Worm (Caenorhabditis elegans) whole organism, young adult: ENCODE data around the gene fbxb-19.

Experiments used
- C06A6.2 ChIP-seq: fragments of 200-800 bp; sonication (Bioruptor generic); conservative IDR thresholded peaks from 2 replicates; pipeline ENCODE4 v1.3.6; 2022; ENCODE audit warnings: missing genetic modification characterization, missing compliant biosample characterization
- D2030.7 ChIP-seq: fragments of 200-800 bp; sonication (Bioruptor generic); IDR thresholded peaks from 2 replicates; pipeline ENCODE4 v1.3.6; 2022; ENCODE audit warnings: missing genetic modification reagents, missing genetic modification characterization, missing compliant biosample characterization
- F10E7.11 ChIP-seq: sonication (generic microtip); optimal IDR thresholded peaks from 2 replicates; lab custom pipeline; 2017; ENCODE audit warnings: mild to moderate bottlenecking, missing genetic modification characterization, moderate library complexity, missing compliant biosample characterization
- F22D6.2 ChIP-seq: sonication (generic microtip); optimal IDR thresholded peaks from 2 replicates; lab custom pipeline; 2016; ENCODE audit warnings: mild to moderate bottlenecking, missing genetic modification characterization, missing compliant biosample characterization
- F37B4.10 ChIP-seq: fragments of 200-800 bp; sonication (Bioruptor generic); IDR thresholded peaks from 2 replicates; pipeline ENCODE4 v1.3.6; 2022; ENCODE audit warnings: missing genetic modification characterization, missing compliant biosample characterization
- F49E8.2 ChIP-seq: sonication (generic microtip); optimal IDR thresholded peaks from 3 replicates; lab custom pipeline; 2017; ENCODE audit warnings: missing genetic modification characterization, mild to moderate bottlenecking, missing compliant biosample characterization, antibody characterized with exemption, moderate library complexity; ENCODE audit not compliant: insufficient read depth
- F55B11.4 ChIP-seq: sonication (generic microtip); optimal IDR thresholded peaks from 2 replicates; lab custom pipeline; 2016; ENCODE audit warnings: missing compliant biosample characterization, missing genetic modification characterization, borderline replicate concordance; ENCODE audit not compliant: insufficient read depth
- K11D2.4 ChIP-seq: fragments of 200-800 bp; sonication (Bioruptor generic); IDR thresholded peaks from 2 replicates; pipeline ENCODE4 v1.3.6; 2022; ENCODE audit warnings: missing genetic modification reagents, missing genetic modification characterization, missing compliant biosample characterization
- T26A5.8 ChIP-seq: sonication (generic microtip); optimal IDR thresholded peaks from 2 replicates; lab custom pipeline; 2016; ENCODE audit warnings: missing genetic modification characterization, missing compliant biosample characterization
- Y53F4B.3 ChIP-seq: fragments of 200-800 bp; sonication (Bioruptor generic); IDR thresholded peaks from 2 replicates; pipeline ENCODE4 v1.3.6; 2022; ENCODE audit warnings: missing genetic modification reagents, missing genetic modification characterization, missing compliant biosample characterization
- Y53G8AR.9 ChIP-seq: fragments of 200-800 bp; sonication (Bioruptor generic); conservative IDR thresholded peaks from 2 replicates; pipeline ENCODE4 v1.3.6; 2022; ENCODE audit warnings: missing genetic modification reagents, missing genetic modification characterization, missing compliant biosample characterization
- Y56A3A.18 ChIP-seq: fragments of 200-800 bp; sonication (Bioruptor generic); IDR thresholded peaks from 2 replicates; pipeline ENCODE4 v1.3.6; 2022; ENCODE audit warnings: missing genetic modification reagents, missing genetic modification characterization, missing compliant biosample characterization
- ama-1 ChIP-seq, 3 experiments: fragments of 150-350 bp in 1 of 3; sonication (generic microtip) in 2 of 3; optimal IDR thresholded peaks; 2 replicates each; lab custom pipeline; 2014 to 2018; ENCODE audit warnings: missing biosample characterization in 2 of 3, missing genetic modification characterization in 2 of 3, missing genetic modification reagents in 2 of 3
- aptf-2 ChIP-seq: fragments of 200-800 bp; sonication (Bioruptor generic); conservative IDR thresholded peaks from 2 replicates; pipeline ENCODE4 v1.3.6; 2022; ENCODE audit warnings: missing genetic modification reagents, missing genetic modification characterization, missing compliant biosample characterization
- atf-7 ChIP-seq: sonication (generic microtip); optimal IDR thresholded peaks from 2 replicates; lab custom pipeline; 2017; ENCODE audit warnings: mild to moderate bottlenecking, missing genetic modification characterization, missing compliant biosample characterization
- attf-6 ChIP-seq: fragments of 200-800 bp; sonication (Bioruptor generic); IDR thresholded peaks from 2 replicates; pipeline ENCODE4 v1.3.6; 2022; ENCODE audit warnings: missing genetic modification reagents, missing genetic modification characterization, missing compliant biosample characterization
- bed-1 ChIP-seq: fragments of 200-800 bp; sonication (Bioruptor generic); IDR thresholded peaks from 2 replicates; pipeline ENCODE4 v1.3.6; 2022; ENCODE audit warnings: missing genetic modification reagents, missing genetic modification characterization, missing compliant biosample characterization
- ceh-100 ChIP-seq: fragments of 200-800 bp; sonication (Bioruptor generic); IDR thresholded peaks from 2 replicates; pipeline ENCODE4 v1.3.6; 2022; ENCODE audit warnings: missing genetic modification reagents, missing genetic modification characterization, missing compliant biosample characterization
- ceh-27 ChIP-seq: fragments of 200-800 bp; sonication (Bioruptor generic); optimal IDR thresholded peaks from 2 replicates; lab custom pipeline; 2018; ENCODE audit warnings: mild to moderate bottlenecking, missing genetic modification characterization, moderate library complexity, missing compliant biosample characterization
- die-1 ChIP-seq: sonication (generic microtip); optimal IDR thresholded peaks from 2 replicates; lab custom pipeline; 2016; ENCODE audit warnings: missing genotype, mild to moderate bottlenecking, missing genetic modification characterization, missing compliant biosample characterization
- dpl-1 ChIP-seq: fragments of 150-350 bp; optimal IDR thresholded peaks from 2 replicates; lab custom pipeline; 2014; ENCODE audit warnings: missing biosample characterization, missing genetic modification reagents, missing genetic modification characterization
- efl-1 ChIP-seq: fragments of 150-350 bp; optimal IDR thresholded peaks from 2 replicates; lab custom pipeline; 2014; ENCODE audit warnings: missing biosample characterization, missing genetic modification reagents, missing genetic modification characterization
- egl-44 ChIP-seq: fragments of 200-800 bp; sonication (Bioruptor generic); IDR thresholded peaks from 2 replicates; pipeline ENCODE4 v1.3.6; 2022; ENCODE audit warnings: missing genetic modification reagents, missing genetic modification characterization, missing compliant biosample characterization
- egrh-3 ChIP-seq: fragments of 200-800 bp; sonication (Bioruptor generic); IDR thresholded peaks from 2 replicates; pipeline ENCODE4 v1.3.6; 2022; ENCODE audit warnings: missing genetic modification reagents, missing genetic modification characterization, missing compliant biosample characterization
- ekl-4 ChIP-seq: fragments of 200-800 bp; sonication (Bioruptor generic); IDR thresholded peaks from 2 replicates; pipeline ENCODE4 v1.3.6; 2022; ENCODE audit warnings: missing genetic modification reagents, missing genetic modification characterization, missing compliant biosample characterization
- hlh-12 ChIP-seq: sonication (generic microtip); optimal IDR thresholded peaks from 2 replicates; lab custom pipeline; 2016; ENCODE audit warnings: missing genetic modification characterization, missing compliant biosample characterization
- hrde-1 ChIP-seq: sonication (generic microtip); optimal IDR thresholded peaks from 2 replicates; lab custom pipeline; 2016; ENCODE audit warnings: missing genetic modification characterization, mild to moderate bottlenecking, missing compliant biosample characterization, moderate library complexity, missing genotype, missing genetic modification reagents, borderline replicate concordance
- hsf-1 ChIP-seq: fragments of 200-800 bp; sonication (Bioruptor generic); IDR thresholded peaks from 2 replicates; pipeline ENCODE4 v1.3.6; 2022; ENCODE audit warnings: missing genetic modification reagents, missing genetic modification characterization, missing compliant biosample characterization
- lin-40 ChIP-seq: sonication (generic microtip); optimal IDR thresholded peaks from 2 replicates; lab custom pipeline; 2016; ENCODE audit warnings: missing genetic modification characterization, mild to moderate bottlenecking, missing compliant biosample characterization, missing genotype, missing genetic modification reagents
- lir-1 ChIP-seq: fragments of 200-800 bp; sonication (Bioruptor generic); conservative IDR thresholded peaks from 2 replicates; pipeline ENCODE4 v1.3.6; 2022; ENCODE audit warnings: missing genetic modification reagents, missing genetic modification characterization, missing compliant biosample characterization
- madf-3 ChIP-seq: fragments of 200-800 bp; sonication (Bioruptor generic); IDR thresholded peaks from 2 replicates; pipeline ENCODE4 v1.3.6; 2022; ENCODE audit warnings: missing genetic modification reagents, missing genetic modification characterization, missing compliant biosample characterization
- mcd-1 ChIP-seq: fragments of 200-800 bp; sonication (Bioruptor generic); IDR thresholded peaks from 2 replicates; pipeline ENCODE4 v1.3.6; 2022; ENCODE audit warnings: missing genetic modification reagents, missing genetic modification characterization, missing compliant biosample characterization
- mes-4 ChIP-seq: sonication (generic microtip); optimal IDR thresholded peaks from 2 replicates; lab custom pipeline; 2016; ENCODE audit warnings: missing genotype, missing genetic modification characterization, missing compliant biosample characterization
- nhr-120 ChIP-seq: fragments of 200-800 bp; sonication (Bioruptor generic); IDR thresholded peaks from 2 replicates; pipeline ENCODE4 v1.3.6; 2022; ENCODE audit warnings: missing genetic modification characterization, missing compliant biosample characterization
- nhr-27 ChIP-seq: fragments of 200-800 bp; sonication (Bioruptor generic); optimal IDR thresholded peaks from 2 replicates; lab custom pipeline; 2018; ENCODE audit warnings: mild to moderate bottlenecking, missing genetic modification characterization, moderate library complexity, missing compliant biosample characterization
- nhr-80 ChIP-seq: sonication (generic microtip); optimal IDR thresholded peaks from 2 replicates; lab custom pipeline; 2016; ENCODE audit warnings: missing genetic modification characterization, missing compliant biosample characterization
- pbrm-1 ChIP-seq: fragments of 200-800 bp; sonication (Bioruptor generic); IDR thresholded peaks from 2 replicates; pipeline ENCODE4 v1.3.6; 2022; ENCODE audit warnings: missing genetic modification reagents, missing genetic modification characterization, missing compliant biosample characterization
- repo-1 ChIP-seq: sonication (generic microtip); optimal IDR thresholded peaks from 2 replicates; lab custom pipeline; 2017; ENCODE audit warnings: mild to moderate bottlenecking, missing genetic modification characterization, missing compliant biosample characterization
- snpc-1.3 ChIP-seq: sonication (generic microtip); optimal IDR thresholded peaks from 2 replicates; lab custom pipeline; 2017; ENCODE audit warnings: missing genetic modification characterization, mild to moderate bottlenecking, missing compliant biosample characterization, antibody characterized with exemption, moderate library complexity, missing genotype, missing genetic modification reagents; ENCODE audit not compliant: insufficient read depth
- tbp1 ChIP-seq: fragments of 200-800 bp; sonication (Bioruptor generic); optimal IDR thresholded peaks from 2 replicates; lab custom pipeline; 2018; ENCODE audit warnings: mild to moderate bottlenecking, missing genetic modification characterization, missing compliant biosample characterization
- tbx-9 ChIP-seq: sonication (generic microtip); optimal IDR thresholded peaks from 2 replicates; lab custom pipeline; 2016; ENCODE audit warnings: borderline replicate concordance, missing genetic modification characterization, inconsistent platforms, missing compliant biosample characterization
- unc-130 ChIP-seq: sonication (generic microtip); optimal IDR thresholded peaks from 2 replicates; lab custom pipeline; 2016; ENCODE audit warnings: missing genetic modification reagents, missing genetic modification characterization, missing compliant biosample characterization
- zim-3 ChIP-seq: sonication (generic microtip); optimal IDR thresholded peaks from 2 replicates; lab custom pipeline; 2017; ENCODE audit warnings: mild to moderate bottlenecking, missing genetic modification characterization, moderate library complexity, missing compliant biosample characterization
- ztf-18 ChIP-seq: sonication (generic microtip); optimal IDR thresholded peaks from 2 replicates; lab custom pipeline; 2016; ENCODE audit warnings: missing genotype, mild to moderate bottlenecking, missing genetic modification characterization, missing compliant biosample characterization
- ztf-25 ChIP-seq: fragments of 200-800 bp; sonication (Bioruptor generic); IDR thresholded peaks from 2 replicates; pipeline ENCODE4 v1.3.6; 2022; ENCODE audit warnings: missing genetic modification reagents, missing genetic modification characterization, missing compliant biosample characterization

fbxb-19 gene

ce11 chrII:1654917-1655316 lies 34.1 kb downstream of the fbxb-19 start, which contains the start of gene btb-12:
TSS of gene btb-12 (plus strand) at chrII:1655217.
- TF ChIP-seq ekl-4 (no peak), F49E8.2 (no peak), repo-1 (tag; lab: Kevin White, UChicago) (no peak), T26A5.8 (no peak), hlh-12 (tag; lab: Kevin White, UChicago) (no peak), snpc-1.3 (no peak), ztf-25 (no peak), tbx-9 (tag; lab: Kevin White, UChicago) (no peak), attf-6 (GFP tag; lab: Robert Waterston, UW) (no peak)

DNA sequence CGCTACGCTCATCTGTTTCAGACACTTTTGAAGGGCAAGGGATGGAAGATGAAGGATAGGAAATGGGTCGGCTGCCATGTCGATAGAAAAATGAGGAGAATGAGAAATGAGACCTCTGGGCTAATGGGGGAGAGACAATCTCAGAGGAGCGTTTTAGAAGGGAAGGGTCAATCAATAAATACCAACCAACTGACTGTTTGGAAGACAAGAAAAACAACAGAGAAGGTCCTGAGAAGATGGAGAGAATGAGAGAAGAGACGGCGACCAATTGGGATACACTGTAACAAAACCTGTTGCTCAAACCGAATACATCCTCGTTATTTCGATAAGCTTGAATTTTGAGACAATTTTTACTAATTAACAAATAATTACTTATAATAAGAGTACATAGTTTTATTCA lies 35.6 kb downstream of the fbxb-19 start, which contains the start of gene fbxb-15:
Gene fbxb-15 (minus strand): TSS at position 101 of the 400 bp plus-strand sequence.
- TF ChIP-seq F10E7.11 (no peak), zim-3 (tag; lab: Kevin White, UChicago) (no peak), ceh-100 (no peak), pbrm-1 (GFP tag; lab: Robert Waterston, UW) (no peak), F22D6.2 (tag; lab: Kevin White, UChicago) (no peak), mes-4 (tag; lab: Kevin White, UChicago) (no peak), tbp1 (GFP tag; lab: Kevin White, UChicago) (no peak), Y53G8AR.9 (GFP tag; lab: Robert Waterston, UW) (no peak), ztf-18 (tag; lab: Kevin White, UChicago) (no peak), egrh-3 (GFP tag; lab: Robert Waterston, UW) (no peak), hsf-1 (GFP tag; lab: Robert Waterston, UW) (no peak), lir-1 (GFP tag; lab: Robert Waterston, UW) (no peak)

ce11 chrII:1651804-1652203 lies 37.2 kb downstream of the fbxb-19 start, which contains the start of gene fbxb-16:
TSS of gene fbxb-16 (minus strand) at chrII:1651904.
- TF ChIP-seq nhr-27 (no peak), efl-1 (GFP tag; lab: Kevin White, UChicago) (no peak), K11D2.4 (GFP tag; lab: Robert Waterston, UW) (no peak), F37B4.10 (GFP tag; lab: Robert Waterston, UW) (no peak), lin-40 (tag; lab: Kevin White, UChicago) (no peak), dpl-1 (GFP tag; lab: Kevin White, UChicago) (no peak), F55B11.4 (no peak), bed-1 (no peak), ama-1 (optimal IDR thresholded peaks at IDR 0.05; lab: Kevin White, UChicago) (no peak), ama-1 (GFP tag; optimal IDR thresholded peaks at IDR 0.05; lab: Kevin White, UChicago) (no peak), D2030.7 (GFP tag; lab: Robert Waterston, UW) (no peak), egl-44 (GFP tag; lab: Robert Waterston, UW) (no peak), Y53F4B.3 (GFP tag; lab: Robert Waterston, UW) (no peak), die-1 (tag; lab: Kevin White, UChicago) (no peak)

DNA sequence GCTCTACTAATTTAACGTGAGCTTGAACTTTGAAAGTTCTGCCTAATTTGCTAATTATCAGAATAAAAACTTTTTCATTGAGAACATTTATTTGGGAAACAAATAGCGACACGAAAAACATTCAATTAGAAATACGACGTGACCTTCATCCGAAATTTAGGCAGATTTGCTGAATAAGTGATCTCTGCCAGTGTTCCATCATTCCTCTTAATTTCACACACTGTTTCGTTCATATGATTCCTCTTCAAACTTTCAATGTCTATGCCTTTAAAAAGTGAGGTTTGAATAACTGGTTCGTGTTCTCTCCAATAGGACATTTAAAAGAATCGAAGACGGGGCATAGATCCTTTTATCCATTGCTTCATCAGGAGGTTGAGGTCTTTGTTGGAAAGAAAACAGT lies 38.5 kb downstream of the fbxb-19 start, which contains the start of gene fbxb-20:
Gene fbxb-20 (minus strand): TSS at position 101 of the 400 bp plus-strand sequence.
- TF ChIP-seq aptf-2 (GFP tag; lab: Robert Waterston, UW) = no peak
- TF ChIP-seq Y56A3A.18 = no peak
- TF ChIP-seq ceh-27 (GFP tag; lab: Kevin White, UChicago) = no peak
- no peak for TF ChIP-seq nhr-120 (GFP tag; lab: Robert Waterston, UW)
- TF ChIP-seq bed-1 = no peak
- TF ChIP-seq hrde-1 = no peak
- no peak for TF ChIP-seq madf-3 (GFP tag; lab: Robert Waterston, UW)
- no peak for TF ChIP-seq C06A6.2 (GFP tag; lab: Robert Waterston, UW)
- TF ChIP-seq unc-130 = no peak
- no peak for TF ChIP-seq F49E8.2
- no peak for TF ChIP-seq mcd-1 (GFP tag; lab: Robert Waterston, UW)
- TF ChIP-seq ztf-18 (tag; lab: Kevin White, UChicago) = no peak
- no peak for TF ChIP-seq nhr-80 (tag; lab: Kevin White, UChicago)
- TF ChIP-seq repo-1 (tag; lab: Kevin White, UChicago) = no peak
- no peak for TF ChIP-seq atf-7
- TF ChIP-seq, all 124 proteins: peak for 0
